Worm (Caenorhabditis elegans): ENCODE results near the gene unc-27.

DNA sequence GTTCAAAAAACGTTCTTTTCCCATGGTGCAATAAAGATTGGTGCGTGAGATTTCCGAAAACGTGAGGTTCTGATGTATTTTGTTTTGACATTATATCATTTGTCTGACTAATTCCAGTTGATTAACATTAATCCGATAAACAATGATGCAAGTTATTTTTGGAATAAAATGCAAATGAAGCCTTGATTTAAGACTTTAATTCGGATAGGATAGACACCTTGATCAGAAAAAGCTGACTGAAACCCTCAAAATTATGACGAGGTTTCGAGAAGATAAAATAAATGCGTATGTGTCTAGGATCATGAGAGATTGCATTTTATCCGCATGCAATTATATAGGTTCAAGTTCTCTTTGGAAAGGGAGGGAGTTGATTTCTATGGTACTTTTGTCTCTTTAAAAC, 43.7 kb upstream of the unc-27 start:
- TF ChIP-seq T22C8.4 (GFP tag; IDR thresholded peaks at IDR 0.05) (no peak), ref-1 (GFP tag; conservative IDR thresholded peaks at IDR 0.05) (no peak), tab-1 (GFP tag; IDR thresholded peaks at IDR 0.05) (no peak), flt-1 (GFP tag; IDR thresholded peaks at IDR 0.05) (no peak), klf-2 (GFP tag; conservative IDR thresholded peaks at IDR 0.05) (no peak), med-1 (GFP tag; optimal IDR thresholded peaks at IDR 0.05; ENCODE audit: insufficient read depth) (no peak), cog-1 (tag; optimal IDR thresholded peaks at IDR 0.05) (no peak), ztf-23 (GFP tag; IDR thresholded peaks at IDR 0.05) (no peak)
